Worm (Caenorhabditis elegans) whole organism, L2 larva: Measurements from ENCODE around the gene vha-1.
A peak's percentile ranks its signal among the peaks of the same experiment; 100 is the strongest.

Experiments used
- ZK546.5 ChIP-seq: sonication (generic microtip); optimal IDR thresholded peaks from 2 replicates; lab custom pipeline; 2017; ENCODE audit warnings: missing biosample characterization, missing genetic modification characterization
- ama-1 ChIP-seq: fragments of 150-350 bp; optimal IDR thresholded peaks from 2 replicates; lab custom pipeline; 2018; ENCODE audit warnings: inconsistent platforms
- lsy-2 ChIP-seq, 2 experiments: fragments of 150-350 bp in 1 of 2; sonication (generic microtip) in 1 of 2; optimal IDR thresholded peaks; 2 replicates each; lab custom pipeline; 2014 to 2017; ENCODE audit warnings: missing biosample characterization in 2 of 2, missing genetic modification characterization in 2 of 2
- nhr-11 ChIP-seq: fragments of 150-350 bp; optimal IDR thresholded peaks from 2 replicates; lab custom pipeline; 2014; ENCODE audit warnings: missing biosample characterization, missing genetic modification characterization
- nhr-23 ChIP-seq: fragments of 150-350 bp; optimal IDR thresholded peaks from 2 replicates; lab custom pipeline; 2014; ENCODE audit warnings: missing biosample characterization, missing genetic modification reagents, missing genetic modification characterization
- nhr-237 ChIP-seq: fragments of 150-350 bp; optimal IDR thresholded peaks from 2 replicates; lab custom pipeline; 2014; ENCODE audit warnings: missing biosample characterization, missing genetic modification characterization
- peb-1 ChIP-seq: fragments of 150-350 bp; optimal IDR thresholded peaks from 2 replicates; lab custom pipeline; 2014; ENCODE audit warnings: missing biosample characterization, missing genetic modification characterization
- skn-1 ChIP-seq: sonication (generic microtip); optimal IDR thresholded peaks from 2 replicates; lab custom pipeline; 2017; ENCODE audit warnings: missing biosample characterization, missing genetic modification characterization
- snpc-4 ChIP-seq: fragments of 150-350 bp; optimal IDR thresholded peaks from 2 replicates; lab custom pipeline; 2014; ENCODE audit warnings: missing biosample characterization, missing genetic modification characterization
- unc-39 ChIP-seq: fragments of 150-350 bp; optimal IDR thresholded peaks from 2 replicates; lab custom pipeline; 2014; ENCODE audit warnings: missing biosample characterization, missing genetic modification characterization
- unc-62 ChIP-seq: fragments of 150-350 bp; optimal IDR thresholded peaks from 2 replicates; lab custom pipeline; 2014; ENCODE audit warnings: missing biosample characterization, missing genetic modification reagents, missing genetic modification characterization
- zag-1 ChIP-seq: fragments of 150-350 bp; optimal IDR thresholded peaks from 2 replicates; lab custom pipeline; 2014; ENCODE audit warnings: missing biosample characterization, missing genetic modification characterization
- ztf-11 ChIP-seq: sonication (generic microtip); optimal IDR thresholded peaks from 2 replicates; lab custom pipeline; 2017; ENCODE audit warnings: missing biosample characterization, missing genetic modification characterization
- ztf-4 ChIP-seq: fragments of 150-350 bp; optimal IDR thresholded peaks from 2 replicates; lab custom pipeline; 2014; ENCODE audit warnings: missing biosample characterization, missing genetic modification characterization

DNA sequence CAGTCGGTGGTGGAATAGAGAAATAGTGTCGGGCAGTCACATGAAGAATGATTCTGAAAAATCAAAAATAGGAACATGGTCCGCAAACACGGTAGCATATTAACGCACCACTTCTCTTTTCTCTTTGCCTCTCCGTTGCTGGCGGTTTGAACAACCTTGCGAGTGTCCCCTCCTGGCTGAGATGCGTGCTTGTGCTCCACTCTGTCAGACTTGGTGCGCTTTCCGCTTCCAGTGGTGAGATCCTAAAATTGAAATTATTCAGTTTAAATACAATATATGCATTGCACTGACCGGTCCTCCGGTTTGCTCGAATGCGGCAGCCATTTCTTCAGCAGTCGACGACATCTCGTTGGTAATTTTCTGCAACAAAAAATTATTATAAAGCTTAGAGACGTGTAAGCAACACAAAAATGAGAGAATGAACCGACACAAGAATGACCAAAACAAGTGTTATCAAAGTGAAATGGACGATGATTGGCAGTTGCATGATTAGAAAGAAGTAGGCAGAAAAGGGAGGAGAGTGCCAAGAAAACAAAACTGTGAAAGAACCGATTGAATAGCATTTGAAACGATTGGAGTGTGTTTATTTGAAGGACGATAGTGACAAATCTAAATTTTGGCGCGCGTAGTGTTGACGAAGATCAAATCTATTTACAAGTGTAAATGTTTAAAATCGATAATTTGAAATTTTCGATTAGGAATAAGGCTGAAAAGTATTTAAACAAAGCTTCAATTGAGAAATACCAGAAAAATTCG is 44.2 kb downstream of the vha-1 start, which contains the start of gene ZK632.9:
- TF ChIP-seq ZK546.5 (tag; lab: Kevin White, UChicago) (no peak), ztf-4 (tag; lab: Kevin White, UChicago) (no peak), peb-1 (tag; lab: Kevin White, UChicago) (no peak), nhr-11 (no peak), skn-1 (tag; lab: Kevin White, UChicago) (peak; percentile 34), snpc-4 (no peak), nhr-237 (tag; lab: Kevin White, UChicago) (no peak), ama-1 (lab: Kevin White, UChicago) (no peak), unc-62 (no peak), ztf-11 (no peak), lsy-2 (tag; optimal IDR thresholded peaks at IDR 0.05; lab: Kevin White, UChicago) (no peak), zag-1 (tag; lab: Kevin White, UChicago) (no peak), unc-39 (tag; lab: Kevin White, UChicago) (no peak), nhr-23 (tag; lab: Kevin White, UChicago) (no peak)
